Fruit fly (Drosophila melanogaster): ENCODE measurements around the gene RpLP0.
A peak's percentile ranks its signal among the peaks of the same experiment; 100 is the strongest.

The RpLP0 gene

dm6 chr3L:22078063-22078462 is 2.4 kb downstream of the RpLP0 start (continued):
- TF ChIP-seq CG12744 (GFP tag; optimal IDR thresholded peaks at IDR 0.05) (peak; percentile 32), Deaf1 (tag; optimal IDR thresholded peaks at IDR 0.05) (peak; percentile 23), CG9797 (GFP tag; optimal IDR thresholded peaks at IDR 0.05) (no peak), gro (GFP tag; optimal IDR thresholded peaks at IDR 0.05) (peak; percentile 48), CG7745 (tag; optimal IDR thresholded peaks at IDR 0.05) (no peak), row (GFP tag; IDR thresholded peaks at IDR 0.05) (peak; percentile 84), ci (GFP tag; IDR thresholded peaks at IDR 0.05) (peak; percentile 67; the same call in 1 of the 3 replicates), gcm (GFP tag; optimal IDR thresholded peaks at IDR 0.05) (peak; percentile 53), CG30431 (GFP tag; optimal IDR thresholded peaks at IDR 0.05) (peak; percentile 28), Sry-δ (GFP tag; optimal IDR thresholded peaks at IDR 0.05) (peak; percentile 74), CG6813 (GFP tag; optimal IDR thresholded peaks at IDR 0.05) (peak; percentile 42), vnd (GFP tag; IDR thresholded peaks at IDR 0.05; ENCODE audit: partially characterized antibody) (peak; percentile 69), pum (GFP tag; optimal IDR thresholded peaks at IDR 0.05) (no peak), Sry-β (GFP tag; optimal IDR thresholded peaks at IDR 0.05) (peak; percentile 34), nom (GFP tag; optimal IDR thresholded peaks at IDR 0.05) (no peak), CG3163 (GFP tag; optimal IDR thresholded peaks at IDR 0.05) (peak; percentile 22), CG17612 (GFP tag; IDR thresholded peaks at IDR 0.05) (0 out of 2 replicates have a peak, but pooled peaks have one; percentile 52), Hmr (GFP tag; optimal IDR thresholded peaks at IDR 0.05) (peak; percentile 57), CG10321 (GFP tag; IDR thresholded peaks at IDR 0.05) (no peak), Dad (GFP tag; optimal IDR thresholded peaks at IDR 0.05) (peak; percentile 2), Vsx1 (GFP tag; optimal IDR thresholded peaks at IDR 0.05) (no peak), CG34422 (GFP tag; IDR thresholded peaks at IDR 0.05) (peak; percentile 64; the same call in 2 of the 3 replicates), HLH3B (GFP tag; IDR thresholded peaks at IDR 0.05) (peak; percentile 56; the same call in 1 of the 2 replicates), en (GFP tag; optimal IDR thresholded peaks at IDR 0.05) (no peak), CG10366 (GFP tag; IDR thresholded peaks at IDR 0.05) (peak; percentile 62), CG18764 (GFP tag; optimal IDR thresholded peaks at IDR 0.05) (peak; percentile 32), CG4424 (GFP tag; optimal IDR thresholded peaks at IDR 0.05) (peak; percentile 54), p53 (GFP tag; optimal IDR thresholded peaks at IDR 0.05) (no peak), CG6854 (GFP tag; optimal IDR thresholded peaks at IDR 0.05) (peak; percentile 48), Ptx1 (GFP tag; IDR thresholded peaks at IDR 0.05) (peak; percentile 60), CG10147 (GFP tag; optimal IDR thresholded peaks at IDR 0.05) (peak; percentile 9), hbn (GFP tag; IDR thresholded peaks at IDR 0.05; ENCODE audit: partially characterized antibody) (peak; percentile 83), slp2 (GFP tag; optimal IDR thresholded peaks at IDR 0.05) (peak; percentile 2), Bdp1 (GFP tag; optimal IDR thresholded peaks at IDR 0.05) (no peak), zen2 (GFP tag; IDR thresholded peaks at IDR 0.05; ENCODE audit: partially characterized antibody) (peak; percentile 78; the same call in 2 of the 3 replicates), eyg (GFP tag; optimal IDR thresholded peaks at IDR 0.05) (peak; percentile 29), vfl (GFP tag; optimal IDR thresholded peaks at IDR 0.05) (no peak), CG6175 (GFP tag; IDR thresholded peaks at IDR 0.05) (no peak), her (GFP tag; optimal IDR thresholded peaks at IDR 0.05) (no peak), CG10979 (tag; optimal IDR thresholded peaks at IDR 0.05) (peak; percentile 67), CG12942 (GFP tag; optimal IDR thresholded peaks at IDR 0.05) (peak; percentile 29), CG4730 (GFP tag; IDR thresholded peaks at IDR 0.05) (no peak), MESR4 (GFP tag; optimal IDR thresholded peaks at IDR 0.05) (no peak), CG12391 (tag; optimal IDR thresholded peaks at IDR 0.05) (peak; percentile 71), yki (optimal IDR thresholded peaks at IDR 0.05) (no peak), CG32532 (GFP tag; IDR thresholded peaks at IDR 0.05) (peak; percentile 69), CG4404 (GFP tag; IDR thresholded peaks at IDR 0.05) (peak; percentile 38), CG3838 (GFP tag; optimal IDR thresholded peaks at IDR 0.05) (no peak), Adf1 (GFP tag; IDR thresholded peaks at IDR 0.05) (no peak; the same call in 1 of the 2 replicates), Mrtf (GFP tag; IDR thresholded peaks at IDR 0.05) (0 out of 3 replicates have a peak, but pooled peaks have one; percentile 39), NK7.1 (GFP tag; optimal IDR thresholded peaks at IDR 0.05) (no peak), amos (GFP tag; IDR thresholded peaks at IDR 0.05; ENCODE audit: partially characterized antibody) (peak; percentile 77)
